Worm (Caenorhabditis elegans) whole organism, mixed stage, embryonic: ENCODE measurements around the gene tdp-1.

Experiments used
- bed-3 ChIP-seq: fragments of 200-800 bp; sonication (Bioruptor generic); optimal IDR thresholded peaks from 3 replicates; lab custom pipeline; 2018; ENCODE audit warnings: mild to moderate bottlenecking, missing genetic modification characterization, moderate library complexity, missing compliant biosample characterization
- blmp-1 ChIP-seq: fragments of 150-350 bp; optimal IDR thresholded peaks from 2 replicates; lab custom pipeline; 2014; ENCODE audit warnings: missing biosample characterization, missing genetic modification characterization
- ceh-39 ChIP-seq: fragments of 150-350 bp; optimal IDR thresholded peaks from 2 replicates; lab custom pipeline; 2014; ENCODE audit warnings: missing biosample characterization, missing genetic modification characterization
- ceh-43 ChIP-seq: fragments of 200-800 bp; sonication (Bioruptor generic); optimal IDR thresholded peaks from 2 replicates; lab custom pipeline; 2018; ENCODE audit warnings: mild to moderate bottlenecking, missing genetic modification characterization, moderate library complexity, missing compliant biosample characterization
- ceh-83 ChIP-seq: fragments of 200-800 bp; sonication (Bioruptor generic); optimal IDR thresholded peaks from 2 replicates; lab custom pipeline; 2018; ENCODE audit warnings: mild to moderate bottlenecking, missing genetic modification characterization, missing compliant biosample characterization
- ces-1 ChIP-seq: fragments of 150-350 bp; optimal IDR thresholded peaks from 2 replicates; lab custom pipeline; 2014; ENCODE audit warnings: missing biosample characterization, missing genetic modification reagents, missing genetic modification characterization
- cnd-1 ChIP-seq: fragments of 200-800 bp; sonication (Bioruptor generic); optimal IDR thresholded peaks from 2 replicates; lab custom pipeline; 2018; ENCODE audit warnings: mild to moderate bottlenecking, missing genetic modification characterization, missing compliant biosample characterization
- drap-1 ChIP-seq: fragments of 200-800 bp; sonication (Bioruptor generic); optimal IDR thresholded peaks from 3 replicates; lab custom pipeline; 2018; ENCODE audit warnings: mild to moderate bottlenecking, missing genetic modification characterization, missing compliant biosample characterization
- elt-1 ChIP-seq: sonication (generic microtip); optimal IDR thresholded peaks from 2 replicates; lab custom pipeline; 2017; ENCODE audit warnings: missing genetic modification characterization, mild to moderate bottlenecking, missing compliant biosample characterization, antibody characterized with exemption, moderate library complexity, borderline replicate concordance; ENCODE audit not compliant: insufficient read depth
- flh-1 ChIP-seq: fragments of 200-800 bp; sonication (Bioruptor generic); optimal IDR thresholded peaks from 2 replicates; lab custom pipeline; 2018; ENCODE audit warnings: mild to moderate bottlenecking, missing genetic modification characterization, moderate library complexity, missing compliant biosample characterization
- hlh-1 ChIP-seq: fragments of 150-350 bp; optimal IDR thresholded peaks from 2 replicates; lab custom pipeline; 2014; ENCODE audit warnings: missing biosample characterization, missing genetic modification reagents, missing genetic modification characterization
- lin-32 ChIP-seq: fragments of 200-800 bp; sonication (Bioruptor generic); optimal IDR thresholded peaks from 2 replicates; lab custom pipeline; 2018; ENCODE audit warnings: mild to moderate bottlenecking, missing genetic modification characterization, missing compliant biosample characterization
- lsy-2 ChIP-seq: fragments of 150-350 bp; optimal IDR thresholded peaks from 2 replicates; lab custom pipeline; 2014; ENCODE audit warnings: missing biosample characterization, missing genetic modification characterization
- mab-5 ChIP-seq: fragments of 150-350 bp; optimal IDR thresholded peaks from 2 replicates; lab custom pipeline; 2014; ENCODE audit warnings: missing biosample characterization, missing genetic modification characterization
- mep-1 ChIP-seq: fragments of 150-350 bp; optimal IDR thresholded peaks from 2 replicates; lab custom pipeline; 2017; ENCODE audit warnings: missing biosample characterization, missing genetic modification reagents, missing genetic modification characterization, inconsistent platforms
- mls-2 ChIP-seq: sonication (generic microtip); optimal IDR thresholded peaks from 2 replicates; lab custom pipeline; 2016; ENCODE audit warnings: mild to moderate bottlenecking, missing genetic modification characterization, moderate library complexity, missing compliant biosample characterization
- nhr-12 ChIP-seq: fragments of 150-350 bp; optimal IDR thresholded peaks from 2 replicates; lab custom pipeline; 2014; ENCODE audit warnings: missing biosample characterization, missing genetic modification characterization
- nhr-2 ChIP-seq: fragments of 150-350 bp; optimal IDR thresholded peaks from 2 replicates; lab custom pipeline; 2014; ENCODE audit warnings: missing biosample characterization, missing genetic modification characterization
- nhr-237 ChIP-seq: fragments of 150-350 bp; optimal IDR thresholded peaks from 2 replicates; lab custom pipeline; 2014; ENCODE audit warnings: missing biosample characterization, missing genetic modification characterization
- nhr-28 ChIP-seq: fragments of 150-350 bp; optimal IDR thresholded peaks from 2 replicates; lab custom pipeline; 2014; ENCODE audit warnings: missing biosample characterization, missing genetic modification characterization
- nhr-76 ChIP-seq: sonication (generic microtip); optimal IDR thresholded peaks from 2 replicates; lab custom pipeline; 2017; ENCODE audit warnings: missing biosample characterization, missing genetic modification characterization
- pha-4 ChIP-seq: fragments of 150-350 bp; optimal IDR thresholded peaks from 2 replicates; lab custom pipeline; 2018; ENCODE audit warnings: missing biosample characterization, missing genetic modification reagents, missing genetic modification characterization
- sem-2 ChIP-seq: fragments of 200-800 bp; sonication (Bioruptor generic); optimal IDR thresholded peaks from 2 replicates; lab custom pipeline; 2018; ENCODE audit warnings: mild to moderate bottlenecking, missing genetic modification characterization, missing compliant biosample characterization
- snpc-4 ChIP-seq: fragments of 150-350 bp; optimal IDR thresholded peaks from 2 replicates; lab custom pipeline; 2014; ENCODE audit warnings: missing biosample characterization, missing genetic modification characterization
- tbx-8 ChIP-seq: fragments of 200-800 bp; sonication (Bioruptor generic); optimal IDR thresholded peaks from 2 replicates; lab custom pipeline; 2018; ENCODE audit warnings: mild to moderate bottlenecking, missing genetic modification characterization, moderate library complexity, missing compliant biosample characterization
- unc-120 ChIP-seq: sonication (generic microtip); optimal IDR thresholded peaks from 2 replicates; lab custom pipeline; 2017; ENCODE audit warnings: missing genetic modification characterization, missing compliant biosample characterization; ENCODE audit not compliant: poor library complexity, severe bottlenecking
- unc-39 ChIP-seq: fragments of 150-350 bp; optimal IDR thresholded peaks from 2 replicates; lab custom pipeline; 2014; ENCODE audit warnings: missing biosample characterization, missing genetic modification characterization
- unc-62 ChIP-seq: fragments of 150-350 bp; optimal IDR thresholded peaks from 2 replicates; lab custom pipeline; 2014; ENCODE audit warnings: missing biosample characterization, missing genetic modification reagents, missing genetic modification characterization
- zip-8 ChIP-seq: fragments of 150-350 bp; optimal IDR thresholded peaks from 2 replicates; lab custom pipeline; 2014; ENCODE audit warnings: missing biosample characterization, missing genetic modification characterization

The tdp-1 gene

DNA sequence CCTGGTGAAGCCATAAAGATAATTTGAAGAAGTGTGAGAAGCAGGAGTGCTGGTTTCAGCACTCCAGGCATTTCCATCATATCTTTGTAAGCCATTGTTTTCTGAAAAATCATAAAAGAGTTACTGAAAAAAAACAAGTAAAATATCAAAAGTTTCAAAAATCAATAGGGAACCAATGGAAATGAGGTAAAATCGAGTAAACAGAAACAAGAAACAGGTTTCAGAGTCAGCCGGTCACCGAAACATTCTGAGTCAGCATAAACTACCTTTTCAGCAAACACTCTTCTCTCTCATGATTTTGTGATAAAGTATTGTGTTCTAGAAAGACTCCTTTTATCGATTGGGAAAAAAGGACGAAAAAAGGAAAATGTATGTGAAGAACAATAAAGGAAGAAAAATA, 8.2 kb upstream of the tdp-1 start, which contains the start of gene C18E9.9:
TSS of gene C18E9.9 (minus strand) at position 101 of the 400 bp plus-strand sequence.
- TF ChIP-seq ceh-83 (GFP tag; lab: Kevin White, UChicago) (no peak), nhr-2 (no peak), nhr-237 (tag; lab: Kevin White, UChicago) (no peak), mep-1 (tag; lab: Kevin White, UChicago) (no peak), mls-2 (tag; lab: Kevin White, UChicago) (no peak)
- TF ChIP-seq, all 35 proteins: peak for 0

DNA sequence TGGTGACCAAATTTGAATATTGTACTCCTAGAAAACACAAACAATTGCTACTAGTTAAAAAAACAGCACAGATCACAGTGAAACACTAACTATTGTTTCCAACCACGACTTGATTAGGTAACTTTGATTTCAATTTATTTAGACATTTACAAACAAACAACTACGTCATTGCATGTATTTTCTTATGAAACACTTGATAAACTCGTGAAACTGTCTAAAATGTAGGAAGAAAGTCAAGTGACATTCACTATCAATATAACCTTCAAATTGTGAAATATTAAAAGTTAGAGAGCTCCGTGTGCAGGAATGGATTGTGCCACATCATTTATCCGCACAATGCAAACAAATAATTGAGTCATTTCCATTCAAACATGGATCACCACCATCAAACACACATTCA, 7.4 kb upstream of the tdp-1 start:
- no peak for TF ChIP-seq zip-8 (tag; lab: Kevin White, UChicago)
- TF ChIP-seq mab-5 (tag; lab: Kevin White, UChicago) = no peak
- no peak for TF ChIP-seq lin-32
- TF ChIP-seq hlh-1 = no peak
- no peak for TF ChIP-seq drap-1 (GFP tag; lab: Kevin White, UChicago)

ce11 chrII:8991602-8992001, 6.0 kb upstream of the tdp-1 start:
- TF ChIP-seq elt-1 (tag; lab: Kevin White, UChicago) (no peak), unc-62 (no peak), mab-5 (tag; lab: Kevin White, UChicago) (no peak), nhr-28 (tag; lab: Kevin White, UChicago) (no peak), sem-2 (GFP tag; lab: Kevin White, UChicago) (no peak), unc-39 (tag; lab: Kevin White, UChicago) (no peak), ceh-83 (GFP tag; lab: Kevin White, UChicago) (no peak), unc-120 (tag; lab: Kevin White, UChicago) (no peak), ceh-43 (no peak), nhr-2 (no peak), zip-8 (tag; lab: Kevin White, UChicago) (no peak), mls-2 (tag; lab: Kevin White, UChicago) (no peak), bed-3 (GFP tag; lab: Kevin White, UChicago) (no peak), nhr-76 (no peak), flh-1 (GFP tag; lab: Kevin White, UChicago) (no peak)

DNA sequence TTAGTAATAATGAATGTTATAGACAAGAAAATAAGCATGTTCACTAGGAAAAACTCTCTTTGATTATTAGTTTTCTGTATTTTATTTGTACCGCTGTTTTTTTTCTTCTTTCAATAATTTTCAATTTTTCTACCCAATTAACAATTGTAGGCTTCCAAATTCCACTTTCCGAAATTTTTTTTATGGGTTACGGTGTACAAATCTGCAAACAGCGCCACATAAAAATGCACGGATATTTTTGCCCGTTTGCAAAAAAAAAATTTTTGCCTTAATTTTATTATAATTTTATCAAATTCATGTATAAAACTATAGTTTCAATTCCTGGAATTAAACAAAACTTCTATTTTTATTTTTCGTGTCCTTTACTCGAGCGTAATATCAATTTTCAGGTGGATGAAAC, 4.8 kb upstream of the tdp-1 start, which contains the start of gene ooc-5:
TSS of gene ooc-5 (plus strand) at position 381 of the 400 bp plus-strand sequence.
- no peak for TF ChIP-seq elt-1 (tag; lab: Kevin White, UChicago)
- no peak for TF ChIP-seq snpc-4
- no peak for TF ChIP-seq unc-120 (tag; lab: Kevin White, UChicago)
- no peak for TF ChIP-seq sem-2 (GFP tag; lab: Kevin White, UChicago)
- TF ChIP-seq lsy-2 (tag; lab: Kevin White, UChicago) = peak; percentile 93
- TF ChIP-seq unc-39 (tag; lab: Kevin White, UChicago) = no peak
- TF ChIP-seq nhr-12 (tag; lab: Kevin White, UChicago) = no peak
- TF ChIP-seq bed-3 (GFP tag; lab: Kevin White, UChicago) = no peak
- peak; percentile 19 for TF ChIP-seq ces-1 (GFP tag; lab: Kevin White, UChicago)
- no peak for TF ChIP-seq ceh-83 (GFP tag; lab: Kevin White, UChicago)
- TF ChIP-seq unc-62 = no peak

DNA sequence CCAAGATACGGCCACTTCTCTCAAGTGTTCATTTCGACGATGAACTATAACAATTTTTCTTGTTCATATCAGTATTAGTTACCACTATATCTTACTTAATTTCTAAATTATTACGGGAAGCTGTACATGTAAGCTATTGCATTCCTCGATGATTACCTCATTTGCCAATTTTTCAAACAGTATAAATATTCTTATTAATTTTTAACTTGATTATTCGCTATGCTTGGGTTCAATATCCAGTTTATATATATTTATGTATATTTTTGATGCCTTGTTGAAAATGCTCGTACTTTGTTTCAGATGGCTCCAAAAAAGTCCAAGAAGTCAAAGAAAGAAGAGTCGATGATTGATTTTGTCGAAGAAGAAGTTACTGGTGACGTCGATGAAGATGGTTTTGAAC, 3.3 kb upstream of the tdp-1 start, which contains the start of gene F44G4.1:
TSS of gene F44G4.1 (plus strand) at position 301 of the 400 bp plus-strand sequence.
- no peak for TF ChIP-seq cnd-1 (tag; lab: Kevin White, UChicago)
- no peak for TF ChIP-seq pha-4 (tag; lab: Kevin White, UChicago)
- TF ChIP-seq mls-2 (tag; lab: Kevin White, UChicago) = no peak
- TF ChIP-seq blmp-1 (tag; lab: Kevin White, UChicago) = no peak
- no peak for TF ChIP-seq nhr-2
- TF ChIP-seq sem-2 (GFP tag; lab: Kevin White, UChicago) = no peak
- TF ChIP-seq drap-1 (GFP tag; lab: Kevin White, UChicago) = no peak
- TF ChIP-seq ceh-43 = no peak
- no peak for TF ChIP-seq ceh-39
- no peak for TF ChIP-seq tbx-8 (GFP tag; lab: Kevin White, UChicago)
- no peak for TF ChIP-seq zip-8 (tag; lab: Kevin White, UChicago)
- no peak for TF ChIP-seq mab-5 (tag; lab: Kevin White, UChicago)
- no peak for TF ChIP-seq nhr-76
- TF ChIP-seq lin-32 = no peak
- TF ChIP-seq nhr-12 (tag; lab: Kevin White, UChicago) = no peak
- TF ChIP-seq unc-120 (tag; lab: Kevin White, UChicago) = no peak
- no peak for TF ChIP-seq elt-1 (tag; lab: Kevin White, UChicago)
- TF ChIP-seq flh-1 (GFP tag; lab: Kevin White, UChicago) = no peak
- TF ChIP-seq, all 35 proteins: peak for 0
